Worm (Caenorhabditis elegans) whole organism, L4 larva: ENCODE measurements around the gene sdz-19.

ENCODE experiments used
- F10B5.3 ChIP-seq: sonication (generic microtip); optimal IDR thresholded peaks from 2 replicates; lab custom pipeline; 2016; ENCODE audit warnings: mild to moderate bottlenecking, missing genetic modification characterization, missing compliant biosample characterization
- F26F4.8 ChIP-seq: fragments of 200-800 bp; sonication (Bioruptor generic); conservative IDR thresholded peaks from 2 replicates; pipeline ENCODE4 v1.3.6; 2022; ENCODE audit warnings: missing genetic modification characterization, missing compliant biosample characterization
- F37D6.2 ChIP-seq: sonication (generic microtip); optimal IDR thresholded peaks from 2 replicates; lab custom pipeline; 2016; ENCODE audit warnings: mild to moderate bottlenecking, missing genetic modification characterization, missing compliant biosample characterization
- F49E8.2 ChIP-seq: sonication (generic microtip); optimal IDR thresholded peaks from 2 replicates; lab custom pipeline; 2016; ENCODE audit warnings: missing compliant biosample characterization, mild to moderate bottlenecking, missing genetic modification characterization, borderline replicate concordance
- T20F7.1 ChIP-seq: fragments of 200-800 bp; sonication (Bioruptor generic); optimal IDR thresholded peaks from 2 replicates; lab custom pipeline; 2018; ENCODE audit warnings: mild to moderate bottlenecking, missing genetic modification characterization, missing compliant biosample characterization
- T26A8.4 ChIP-seq: fragments of 200-800 bp; sonication (Bioruptor generic); IDR thresholded peaks from 2 replicates; pipeline ENCODE4 v1.3.6; 2022; ENCODE audit warnings: missing genetic modification characterization, missing compliant biosample characterization
- Y105C5A.15 ChIP-seq: fragments of 200-800 bp; sonication (Bioruptor generic); IDR thresholded peaks from 2 replicates; pipeline ENCODE4 v1.3.6; 2022; ENCODE audit warnings: missing genetic modification characterization, missing compliant biosample characterization
- Y75B8A.6 ChIP-seq: fragments of 200-800 bp; sonication (Bioruptor generic); IDR thresholded peaks from 2 replicates; pipeline ENCODE4 v1.3.6; 2022; ENCODE audit warnings: missing genetic modification reagents, missing genetic modification characterization, missing compliant biosample characterization
- ZK337.2 ChIP-seq: fragments of 200-800 bp; sonication (Bioruptor generic); IDR thresholded peaks from 2 replicates; pipeline ENCODE4 v1.3.6; 2022; ENCODE audit warnings: missing genetic modification reagents, missing genetic modification characterization, missing compliant biosample characterization
- aha-1 ChIP-seq: fragments of 150-350 bp; peaks from one replicate; lab custom pipeline; 2014; ENCODE audit warnings: missing biosample characterization, missing genetic modification characterization
- ama-1 ChIP-seq: fragments of 150-350 bp; optimal IDR thresholded peaks from 2 replicates; lab custom pipeline; 2014; ENCODE audit warnings: inconsistent platforms, mixed read lengths
- arid-1 ChIP-seq: fragments of 200-800 bp; sonication (Bioruptor generic); conservative IDR thresholded peaks from 2 replicates; pipeline ENCODE4 v1.3.6; 2022; ENCODE audit warnings: missing genetic modification reagents, missing genetic modification characterization, missing compliant biosample characterization
- ceh-20 ChIP-seq: fragments of 200-800 bp; sonication (Bioruptor generic); IDR thresholded peaks from 2 replicates; pipeline ENCODE4 v1.3.6; 2022; ENCODE audit warnings: missing genetic modification reagents, missing genetic modification characterization, missing compliant biosample characterization
- ces-1 ChIP-seq: fragments of 150-350 bp; sonication (generic microtip); optimal IDR thresholded peaks from 4 replicates; lab custom pipeline; 2014; ENCODE audit warnings: missing biosample characterization, missing genetic modification reagents, missing genetic modification characterization
- ctbp-1 ChIP-seq: fragments of 200-800 bp; sonication (Bioruptor generic); IDR thresholded peaks from 2 replicates; pipeline ENCODE4 v1.3.6; 2022; ENCODE audit warnings: missing genetic modification reagents, missing genetic modification characterization, missing compliant biosample characterization
- daf-16 ChIP-seq, 3 experiments: sonication (generic microtip); optimal IDR thresholded peaks; 2 replicates each; lab custom pipeline; 2016 to 2017; ENCODE audit warnings: missing genetic modification characterization in 3 of 3, missing genetic modification reagents in 3 of 3, mild to moderate bottlenecking in 2 of 3, missing compliant biosample characterization in 2 of 3, missing biosample characterization in 1 of 3, moderate library complexity in 1 of 3
- dmd-6 ChIP-seq: fragments of 200-800 bp; sonication (Bioruptor generic); IDR thresholded peaks from 2 replicates; pipeline ENCODE4 v1.3.6; 2022; ENCODE audit warnings: missing genetic modification reagents, missing genetic modification characterization, missing compliant biosample characterization
- dmd-8 ChIP-seq: fragments of 200-800 bp; sonication (Bioruptor generic); IDR thresholded peaks from 2 replicates; pipeline ENCODE4 v1.3.6; 2022; ENCODE audit warnings: missing genetic modification characterization, missing compliant biosample characterization
- dmd-9 ChIP-seq: fragments of 200-800 bp; sonication (Bioruptor generic); IDR thresholded peaks from 2 replicates; pipeline ENCODE4 v1.3.6; 2022; ENCODE audit warnings: missing genetic modification reagents, missing genetic modification characterization, missing compliant biosample characterization
- egl-43 ChIP-seq: fragments of 200-800 bp; sonication (Bioruptor generic); IDR thresholded peaks from 2 replicates; pipeline ENCODE4 v1.3.6; 2022; ENCODE audit warnings: missing genetic modification reagents, missing genetic modification characterization, missing compliant biosample characterization
- fkh-10 ChIP-seq: fragments of 150-350 bp; optimal IDR thresholded peaks from 2 replicates; lab custom pipeline; 2014; ENCODE audit warnings: missing biosample characterization, missing genetic modification reagents, missing genetic modification characterization
- hif-1 ChIP-seq, 2 experiments: sonication (generic microtip); optimal IDR thresholded peaks; 2 replicates each; lab custom pipeline; 2016 to 2017; ENCODE audit warnings: missing compliant biosample characterization in 2 of 2, missing genetic modification characterization in 2 of 2, missing genetic modification reagents in 2 of 2, missing genotype in 2 of 2, mild to moderate bottlenecking in 1 of 2
- hlh-11 ChIP-seq: fragments of 200-800 bp; sonication (Bioruptor generic); optimal IDR thresholded peaks from 2 replicates; lab custom pipeline; 2018; ENCODE audit warnings: mild to moderate bottlenecking, missing genetic modification characterization, missing compliant biosample characterization
- lim-7 ChIP-seq: fragments of 200-800 bp; sonication (Bioruptor generic); IDR thresholded peaks from 2 replicates; pipeline ENCODE4 v1.3.6; 2022; ENCODE audit warnings: missing genetic modification characterization, missing compliant biosample characterization
- lin-39 ChIP-seq: fragments of 150-350 bp; optimal IDR thresholded peaks from 2 replicates; lab custom pipeline; 2014; ENCODE audit warnings: missing biosample characterization, missing genetic modification reagents, missing genetic modification characterization
- madf-9 ChIP-seq: fragments of 200-800 bp; sonication (Bioruptor generic); conservative IDR thresholded peaks from 2 replicates; pipeline ENCODE4 v1.3.6; 2022; ENCODE audit warnings: missing genetic modification reagents, missing genetic modification characterization, missing compliant biosample characterization
- mdl-1 ChIP-seq, 2 experiments: fragments of 150-350 bp in 1 of 2; sonication (generic microtip) in 1 of 2; optimal IDR thresholded peaks; 2 replicates each; lab custom pipeline; 2014 to 2017; ENCODE audit warnings: missing biosample characterization in 2 of 2, missing genetic modification characterization in 2 of 2
- mdt-29 ChIP-seq: fragments of 200-800 bp; sonication (Bioruptor generic); IDR thresholded peaks from 2 replicates; pipeline ENCODE4 v1.3.6; 2022; ENCODE audit warnings: missing genetic modification reagents, missing genetic modification characterization, missing compliant biosample characterization
- mes-2 ChIP-seq: sonication (generic microtip); optimal IDR thresholded peaks from 2 replicates; lab custom pipeline; 2016; ENCODE audit warnings: missing genotype, mild to moderate bottlenecking, missing genetic modification characterization, missing compliant biosample characterization; ENCODE audit not compliant: poor library complexity, severe bottlenecking
- nhr-102 ChIP-seq: sonication (generic microtip); optimal IDR thresholded peaks from 2 replicates; lab custom pipeline; 2016; ENCODE audit warnings: mild to moderate bottlenecking, missing genetic modification characterization, moderate library complexity, missing compliant biosample characterization
- nhr-11 ChIP-seq: fragments of 150-350 bp; optimal IDR thresholded peaks from 2 replicates; lab custom pipeline; 2014; ENCODE audit warnings: missing biosample characterization, missing genetic modification characterization
- nhr-111 ChIP-seq: fragments of 200-800 bp; sonication (Bioruptor generic); optimal IDR thresholded peaks from 2 replicates; lab custom pipeline; 2018; ENCODE audit warnings: mild to moderate bottlenecking, missing genetic modification characterization, missing compliant biosample characterization
- nhr-41 ChIP-seq: fragments of 200-800 bp; sonication (Bioruptor generic); IDR thresholded peaks from 2 replicates; pipeline ENCODE4 v1.3.6; 2022; ENCODE audit warnings: missing genetic modification reagents, missing genetic modification characterization, missing compliant biosample characterization
- nhr-42 ChIP-seq: fragments of 200-800 bp; sonication (Bioruptor generic); IDR thresholded peaks from 2 replicates; pipeline ENCODE4 v1.3.6; 2022; ENCODE audit warnings: missing genetic modification characterization, missing compliant biosample characterization
- pqm-1 ChIP-seq: sonication (generic microtip); optimal IDR thresholded peaks from 2 replicates; lab custom pipeline; 2017; ENCODE audit warnings: missing biosample characterization, missing genetic modification characterization
- rbr-2 ChIP-seq: sonication (generic microtip); optimal IDR thresholded peaks from 2 replicates; lab custom pipeline; 2016; ENCODE audit warnings: missing genotype, missing genetic modification characterization, missing compliant biosample characterization
- saeg-2 ChIP-seq: fragments of 200-800 bp; sonication (Bioruptor generic); IDR thresholded peaks from 2 replicates; pipeline ENCODE4 v1.3.6; 2022; ENCODE audit warnings: missing genetic modification reagents, missing genetic modification characterization, missing compliant biosample characterization
- snpc-4 ChIP-seq: fragments of 150-350 bp; optimal IDR thresholded peaks from 2 replicates; lab custom pipeline; 2014; ENCODE audit warnings: missing biosample characterization, missing genetic modification characterization
- tag-97 ChIP-seq: fragments of 200-800 bp; sonication (Bioruptor generic); IDR thresholded peaks from 2 replicates; pipeline ENCODE4 v1.3.6; 2022; ENCODE audit warnings: missing genetic modification characterization, missing compliant biosample characterization
- unc-62 ChIP-seq, 3 experiments: fragments of 150-350 bp in 1 of 3; sonication (generic microtip); optimal IDR thresholded peaks in 2 of 3; peaks in 1 of 3; 1 replicate in 1 of 3; 2 replicates in 2 of 3; lab custom pipeline; 2014 to 2017; ENCODE audit warnings: missing biosample characterization in 3 of 3, missing genetic modification characterization in 3 of 3, missing genetic modification reagents in 3 of 3, missing genotype in 1 of 3
- vab-7 ChIP-seq: fragments of 200-800 bp; sonication (Bioruptor generic); IDR thresholded peaks from 2 replicates; pipeline ENCODE4 v1.3.6; 2022; ENCODE audit warnings: missing genetic modification reagents, missing genetic modification characterization, missing compliant biosample characterization
- zag-1 ChIP-seq: fragments of 150-350 bp; optimal IDR thresholded peaks from 2 replicates; lab custom pipeline; 2014; ENCODE audit warnings: missing biosample characterization, missing genetic modification characterization
- zip-2 ChIP-seq: fragments of 150-350 bp; optimal IDR thresholded peaks from 2 replicates; lab custom pipeline; 2014; ENCODE audit warnings: missing biosample characterization, missing genetic modification characterization
- ztf-11 ChIP-seq: fragments of 150-350 bp; optimal IDR thresholded peaks from 2 replicates; lab custom pipeline; 2014; ENCODE audit warnings: missing biosample characterization, missing genetic modification characterization
- ztf-7 ChIP-seq: fragments of 150-350 bp; optimal IDR thresholded peaks from 2 replicates; lab custom pipeline; 2014; ENCODE audit warnings: missing biosample characterization, missing genetic modification characterization

sdz-19 gene

DNA sequence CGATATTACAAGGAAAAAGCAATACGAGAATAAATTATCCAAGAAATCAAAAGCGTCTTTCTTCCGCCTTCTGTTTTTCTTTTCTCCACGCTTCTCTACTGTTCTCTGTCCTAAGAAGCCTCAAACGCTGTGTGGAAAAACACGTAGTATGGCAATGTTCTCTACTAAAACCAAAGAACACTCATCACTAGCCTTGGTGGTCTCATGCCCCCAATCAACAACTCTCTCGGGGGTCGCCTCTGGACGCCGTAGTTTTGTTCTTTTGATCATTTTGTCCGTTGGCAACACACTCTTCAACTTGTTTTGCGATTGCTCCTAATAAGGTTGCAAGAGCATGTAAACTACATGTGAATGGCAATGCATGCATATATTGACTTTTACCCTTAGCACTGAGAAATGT lies 14.2 kb upstream of the sdz-19 start (continued):
- TF ChIP-seq rbr-2 (peak; percentile 19), Y105C5A.15 (GFP tag; lab: Robert Waterston, UW) (no peak), F10B5.3 (no peak), nhr-41 (GFP tag; lab: Robert Waterston, UW) (no peak), dmd-9 (no peak), hif-1 (tag; optimal IDR thresholded peaks at IDR 0.05; lab: Kevin White, UChicago) (peak in 1 of 2 experiments; percentile 94), vab-7 (no peak), saeg-2 (GFP tag; lab: Robert Waterston, UW) (no peak), mdt-29 (GFP tag; lab: Robert Waterston, UW) (0 out of 2 replicates have a peak, but pooled peaks have one; percentile 24), mdl-1 (tag; optimal IDR thresholded peaks at IDR 0.05; lab: Kevin White, UChicago) (peak in 1 of 2 experiments; percentile 80), ama-1 (lab: Kevin White, UChicago) (no peak), ztf-11 (tag; lab: Kevin White, UChicago) (no peak), ztf-7 (tag; lab: Kevin White, UChicago) (no peak), F49E8.2 (tag; lab: Kevin White, UChicago) (no peak), tag-97 (GFP tag; lab: Robert Waterston, UW) (no peak), nhr-42 (GFP tag; lab: Robert Waterston, UW) (no peak), unc-62 (GFP tag; optimal IDR thresholded peaks at IDR 0.05 in 1 of 2; lab: Kevin White, UChicago) (peak in 1 of 2 experiments; percentile 35), unc-62 (tag; optimal IDR thresholded peaks at IDR 0.05; lab: Kevin White, UChicago) (no peak), F26F4.8 (GFP tag; lab: Robert Waterston, UW) (no peak), zip-2 (tag; lab: Kevin White, UChicago) (no peak), nhr-102 (tag; lab: Kevin White, UChicago) (no peak), pqm-1 (no peak), ZK337.2 (GFP tag; lab: Robert Waterston, UW) (no peak), lin-39 (tag; lab: Kevin White, UChicago) (no peak), dmd-8 (no peak), madf-9 (GFP tag; lab: Robert Waterston, UW) (no peak), F37D6.2 (no peak)

DNA sequence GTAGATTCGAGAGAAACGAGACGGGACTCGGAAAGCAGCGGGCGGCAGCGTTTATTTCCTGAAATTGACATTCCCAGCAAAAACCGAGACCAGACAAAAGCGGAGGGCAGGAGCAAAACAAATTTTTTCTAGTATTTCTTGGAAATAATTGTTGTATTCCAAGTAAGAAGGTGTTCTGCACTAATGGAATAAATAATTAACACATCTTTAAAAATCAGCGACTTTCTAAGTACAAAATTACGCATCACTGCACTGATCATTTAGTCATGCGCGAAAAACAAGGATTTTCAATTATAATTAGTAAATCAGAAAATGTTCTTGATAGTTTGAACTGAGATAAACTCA lies 13.3 kb upstream of the sdz-19 start:
- TF ChIP-seq ces-1 (GFP tag; lab: Kevin White, UChicago) (no peak), T20F7.1 (GFP tag; lab: Kevin White, UChicago) (no peak), fkh-10 (peak; percentile 12), ctbp-1 (GFP tag; lab: Robert Waterston, UW) (peak; percentile 39; the same call in 1 of the 2 replicates), nhr-11 (tag; lab: Kevin White, UChicago) (peak; percentile 65), rbr-2 (peak; percentile 6), aha-1 (peak; percentile 57), egl-43 (GFP tag; lab: Robert Waterston, UW) (peak; percentile 63)
- TF ChIP-seq, all 104 proteins: peak for 6

DNA sequence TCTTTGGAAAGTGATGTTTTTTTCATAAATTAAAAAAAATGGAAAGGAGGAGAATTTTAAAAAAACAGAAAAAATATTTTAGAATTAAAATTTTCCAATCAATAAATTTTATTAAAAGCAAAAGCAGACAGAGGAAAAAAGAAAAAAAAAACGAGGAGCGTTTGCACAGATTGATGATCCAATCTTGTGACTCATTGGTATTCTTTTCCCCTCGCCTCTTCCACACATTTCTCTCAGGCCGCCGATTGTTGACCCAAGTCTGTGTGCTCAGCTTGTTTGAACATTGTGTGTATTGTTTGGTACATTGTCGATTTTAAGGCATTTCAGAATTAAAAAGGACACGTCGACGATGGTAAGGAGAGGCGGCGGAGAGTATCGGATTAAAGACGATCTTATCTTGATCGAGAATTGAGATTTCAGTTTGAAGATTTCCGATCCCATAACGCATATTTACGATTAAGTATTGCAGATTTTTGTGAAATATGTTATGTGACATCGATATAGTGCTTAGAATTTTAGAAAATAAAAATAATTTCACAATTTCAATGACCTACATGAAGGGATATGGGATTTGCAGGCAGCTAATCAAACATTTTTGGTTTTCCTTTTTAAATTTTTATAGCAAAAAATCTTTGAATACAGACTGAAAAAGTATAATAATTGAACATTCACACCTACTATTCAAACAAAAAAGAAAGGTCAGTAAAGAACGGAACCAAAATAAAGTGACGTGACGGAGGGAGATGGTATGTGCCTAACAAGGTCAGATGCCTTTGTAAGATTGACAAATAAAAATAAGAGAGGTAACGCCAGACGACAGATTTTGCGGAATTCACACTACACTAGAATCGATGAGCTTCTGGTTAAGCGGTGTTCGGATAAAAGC lies 12.7 kb upstream of the sdz-19 start:
- TF ChIP-seq madf-9 (GFP tag; lab: Robert Waterston, UW) (no peak), ama-1 (lab: Kevin White, UChicago) (peak; percentile 35), dmd-6 (GFP tag; lab: Robert Waterston, UW) (no peak), T26A8.4 (GFP tag; lab: Robert Waterston, UW) (no peak), arid-1 (no peak), snpc-4 (tag; lab: Kevin White, UChicago) (no peak), Y75B8A.6 (GFP tag; lab: Robert Waterston, UW) (no peak), nhr-111 (GFP tag; lab: Kevin White, UChicago) (no peak), lim-7 (GFP tag; lab: Robert Waterston, UW) (no peak), zag-1 (no peak), hlh-11 (peak; percentile 31), ceh-20 (GFP tag; lab: Robert Waterston, UW) (no peak), nhr-42 (GFP tag; lab: Robert Waterston, UW) (no peak), T20F7.1 (GFP tag; lab: Kevin White, UChicago) (no peak), dmd-8 (no peak), rbr-2 (no peak), saeg-2 (GFP tag; lab: Robert Waterston, UW) (no peak), mes-2 (tag; lab: Kevin White, UChicago) (no peak), Y105C5A.15 (GFP tag; lab: Robert Waterston, UW) (no peak), mdt-29 (GFP tag; lab: Robert Waterston, UW) (no peak), fkh-10 (no peak), daf-16 (GFP tag; optimal IDR thresholded peaks at IDR 0.05; lab: Kevin White, UChicago) (no peak), daf-16 (tag; optimal IDR thresholded peaks at IDR 0.05; lab: Kevin White, UChicago) (peak; percentile 1)
